Worm (Caenorhabditis elegans) whole organism, L3 larva: ENCODE measurements around the gene frpr-21.

Source experiments
- R02D3.7 ChIP-seq: fragments of 150-350 bp; optimal IDR thresholded peaks from 2 replicates; lab custom pipeline; 2014; ENCODE audit warnings: missing biosample characterization, missing genetic modification characterization
- aly-2 ChIP-seq: fragments of 150-350 bp; optimal IDR thresholded peaks from 2 replicates; lab custom pipeline; 2014; ENCODE audit warnings: missing biosample characterization, missing genetic modification characterization
- ama-1 ChIP-seq: fragments of 150-350 bp; optimal IDR thresholded peaks from 2 replicates; lab custom pipeline; 2018
- ceh-16 ChIP-seq: sonication (generic microtip); optimal IDR thresholded peaks from 2 replicates; lab custom pipeline; 2017; ENCODE audit warnings: missing biosample characterization, missing genetic modification characterization
- ceh-9 ChIP-seq: sonication (generic microtip); optimal IDR thresholded peaks from 2 replicates; lab custom pipeline; 2018; ENCODE audit warnings: missing biosample characterization, missing genetic modification characterization
- daf-12 ChIP-seq: fragments of 150-350 bp; optimal IDR thresholded peaks from 2 replicates; lab custom pipeline; 2014; ENCODE audit warnings: missing biosample characterization, missing genetic modification reagents, missing genetic modification characterization
- egl-27 ChIP-seq: sonication (generic microtip); optimal IDR thresholded peaks from 4 replicates; lab custom pipeline; 2017; ENCODE audit warnings: missing biosample characterization, missing genetic modification reagents, missing genetic modification characterization
- egl-5 ChIP-seq: fragments of 150-350 bp; optimal IDR thresholded peaks from 2 replicates; lab custom pipeline; 2017; ENCODE audit warnings: missing biosample characterization, missing genetic modification reagents, missing genetic modification characterization, inconsistent platforms
- elt-2 ChIP-seq: sonication (generic microtip); optimal IDR thresholded peaks from 2 replicates; lab custom pipeline; 2016; ENCODE audit warnings: missing genetic modification reagents, mild to moderate bottlenecking, missing genetic modification characterization, missing compliant biosample characterization
- elt-3 ChIP-seq, 3 experiments: fragments of 150-350 bp in 1 of 3; sonication (generic microtip) in 2 of 3; optimal IDR thresholded peaks; 2 replicates in 2 of 3; 4 replicates in 1 of 3; lab custom pipeline; 2014 to 2017; ENCODE audit warnings: missing biosample characterization in 3 of 3, missing genetic modification characterization in 3 of 3
- eor-1 ChIP-seq, 2 experiments: fragments of 150-350 bp; optimal IDR thresholded peaks; 2 replicates each; lab custom pipeline; 2014 to 2018; ENCODE audit warnings: missing biosample characterization in 2 of 2, missing genetic modification characterization in 2 of 2
- fkh-10 ChIP-seq: sonication (generic microtip); optimal IDR thresholded peaks from 2 replicates; lab custom pipeline; 2017; ENCODE audit warnings: missing biosample characterization, missing genetic modification reagents, missing genetic modification characterization
- fkh-2 ChIP-seq: fragments of 150-350 bp; optimal IDR thresholded peaks from 2 replicates; lab custom pipeline; 2014; ENCODE audit warnings: missing biosample characterization, missing genetic modification reagents, missing genetic modification characterization
- fos-1 ChIP-seq: fragments of 150-350 bp; optimal IDR thresholded peaks from 2 replicates; lab custom pipeline; 2014; ENCODE audit warnings: missing biosample characterization, missing genetic modification characterization
- hmg-11 ChIP-seq: sonication (generic microtip); optimal IDR thresholded peaks from 2 replicates; lab custom pipeline; 2016; ENCODE audit warnings: missing genetic modification characterization, missing compliant biosample characterization
- lin-15B ChIP-seq: fragments of 150-350 bp; optimal IDR thresholded peaks from 2 replicates; lab custom pipeline; 2014; ENCODE audit warnings: missing biosample characterization, missing genetic modification characterization
- mdl-1 ChIP-seq: fragments of 150-350 bp; optimal IDR thresholded peaks from 2 replicates; lab custom pipeline; 2014; ENCODE audit warnings: missing biosample characterization, missing genetic modification characterization
- mml-1 ChIP-seq: fragments of 150-350 bp; sonication (generic microtip); optimal IDR thresholded peaks from 3 replicates; lab custom pipeline; 2014; ENCODE audit warnings: missing biosample characterization, missing genetic modification characterization
- nfya-1 ChIP-seq: sonication (generic microtip); optimal IDR thresholded peaks from 2 replicates; lab custom pipeline; 2017; ENCODE audit warnings: missing genetic modification characterization, mild to moderate bottlenecking, missing compliant biosample characterization, antibody characterized with exemption, moderate library complexity; ENCODE audit not compliant: insufficient read depth
- nhr-11 ChIP-seq: fragments of 150-350 bp; optimal IDR thresholded peaks from 2 replicates; lab custom pipeline; 2014; ENCODE audit warnings: missing biosample characterization, missing genetic modification characterization
- nhr-12 ChIP-seq: fragments of 150-350 bp; optimal IDR thresholded peaks from 2 replicates; lab custom pipeline; 2014; ENCODE audit warnings: missing biosample characterization, missing genetic modification characterization
- nhr-23 ChIP-seq: fragments of 150-350 bp; optimal IDR thresholded peaks from 2 replicates; lab custom pipeline; 2014; ENCODE audit warnings: missing biosample characterization, missing genetic modification reagents, missing genetic modification characterization
- nhr-237 ChIP-seq: fragments of 150-350 bp; optimal IDR thresholded peaks from 2 replicates; lab custom pipeline; 2014; ENCODE audit warnings: missing biosample characterization, missing genetic modification characterization
- nhr-43 ChIP-seq: sonication (generic microtip); optimal IDR thresholded peaks from 2 replicates; lab custom pipeline; 2016; ENCODE audit warnings: mild to moderate bottlenecking, missing genetic modification characterization, missing compliant biosample characterization; ENCODE audit not compliant: poor library complexity, severe bottlenecking
- nhr-67 ChIP-seq: fragments of 150-350 bp; optimal IDR thresholded peaks from 2 replicates; lab custom pipeline; 2014; ENCODE audit warnings: missing biosample characterization, missing genetic modification characterization
- nhr-76 ChIP-seq: fragments of 150-350 bp; sonication (generic microtip); optimal IDR thresholded peaks from 5 replicates; lab custom pipeline; 2014; ENCODE audit warnings: missing biosample characterization, missing genetic modification characterization
- nhr-77 ChIP-seq: fragments of 150-350 bp; optimal IDR thresholded peaks from 2 replicates; lab custom pipeline; 2014; ENCODE audit warnings: missing biosample characterization, missing genetic modification characterization
- pha-4 ChIP-seq: fragments of 150-350 bp; optimal IDR thresholded peaks from 2 replicates; lab custom pipeline; 2014; ENCODE audit warnings: missing biosample characterization, missing genetic modification reagents, missing genetic modification characterization
- pqm-1 ChIP-seq: fragments of 150-350 bp; optimal IDR thresholded peaks from 2 replicates; lab custom pipeline; 2017; ENCODE audit warnings: missing biosample characterization, missing genetic modification characterization, inconsistent platforms
- sea-2 ChIP-seq: fragments of 150-350 bp; sonication (generic microtip); optimal IDR thresholded peaks from 4 replicates; lab custom pipeline; 2014; ENCODE audit warnings: missing biosample characterization, missing genetic modification reagents, missing genetic modification characterization
- skn-1 ChIP-seq: fragments of 150-350 bp; optimal IDR thresholded peaks from 2 replicates; lab custom pipeline; 2014; ENCODE audit warnings: missing biosample characterization, missing genetic modification characterization
- snpc-4 ChIP-seq: fragments of 150-350 bp; optimal IDR thresholded peaks from 2 replicates; lab custom pipeline; 2014; ENCODE audit warnings: missing biosample characterization, missing genetic modification characterization
- unc-39 ChIP-seq: sonication (generic microtip); optimal IDR thresholded peaks from 4 replicates; lab custom pipeline; 2017; ENCODE audit warnings: missing biosample characterization, missing genetic modification characterization
- unc-62 ChIP-seq: fragments of 150-350 bp; sonication (generic microtip); optimal IDR thresholded peaks from 4 replicates; lab custom pipeline; 2014; ENCODE audit warnings: missing biosample characterization, missing genetic modification reagents, missing genetic modification characterization
- ztf-11 ChIP-seq: fragments of 150-350 bp; optimal IDR thresholded peaks from 2 replicates; lab custom pipeline; 2014; ENCODE audit warnings: missing biosample characterization, missing genetic modification characterization
- ztf-4 ChIP-seq: fragments of 150-350 bp; optimal IDR thresholded peaks from 2 replicates; lab custom pipeline; 2014; ENCODE audit warnings: missing biosample characterization, missing genetic modification characterization

frpr-21 gene

ce11 chrII:10435836-10436235 is 14.0 kb upstream of the frpr-21 start, which contains the start of gene cut-4:
Gene cut-4, plus strand, starts transcription at chrII:10436136.
- TF ChIP-seq egl-5 (tag; lab: Kevin White, UChicago): no peak
- TF ChIP-seq nfya-1: no peak
- TF ChIP-seq hmg-11: no peak
- TF ChIP-seq unc-62 (GFP tag; lab: Kevin White, UChicago): no peak
- no peak for TF ChIP-seq nhr-11
- TF ChIP-seq pha-4 (tag; lab: Kevin White, UChicago): no peak
- TF ChIP-seq nhr-67 (tag; lab: Kevin White, UChicago): no peak
- TF ChIP-seq snpc-4: no peak
- TF ChIP-seq ama-1 (lab: Kevin White, UChicago): no peak
- TF ChIP-seq unc-39: no peak
- no peak for TF ChIP-seq nhr-23 (tag; lab: Kevin White, UChicago)
- TF ChIP-seq skn-1: no peak
- TF ChIP-seq eor-1 (tag; optimal IDR thresholded peaks at IDR 0.05; lab: Kevin White, UChicago): no peak
- TF ChIP-seq ztf-4 (tag; lab: Kevin White, UChicago): no peak
- no peak for TF ChIP-seq fkh-10 (GFP tag; lab: Kevin White, UChicago)
- no peak for TF ChIP-seq fos-1
- no peak for TF ChIP-seq R02D3.7 (tag; lab: Kevin White, UChicago)
- TF ChIP-seq sea-2 (GFP tag; lab: Kevin White, UChicago): no peak
- TF ChIP-seq mml-1: no peak
- no peak for TF ChIP-seq nhr-77 (tag; lab: Kevin White, UChicago)

- peak; percentile 44 for TF ChIP-seq pha-4 (tag; lab: Kevin White, UChicago)
- TF ChIP-seq lin-15B (tag; lab: Kevin White, UChicago): peak; percentile 27
- no peak for TF ChIP-seq fkh-2
- no peak for TF ChIP-seq R02D3.7 (tag; lab: Kevin White, UChicago)
- TF ChIP-seq ztf-11: no peak
- TF ChIP-seq nhr-237 (tag; lab: Kevin White, UChicago): no peak
- TF ChIP-seq hmg-11: no peak
- TF ChIP-seq nfya-1: peak; percentile 51
- no peak for TF ChIP-seq mdl-1 (tag; lab: Kevin White, UChicago)
Observed at ce11 chrII:10416332-10416863, 5.4 kb downstream of the frpr-21 start, which contains the start of gene eif-2A. Gene eif-2A, plus strand, starts transcription at chrII:10416800.

ce11 chrII:10410989-10411388 is 10.9 kb downstream of the frpr-21 start, which contains the start of gene E04D5.5:
Gene E04D5.5, plus strand, starts transcription at chrII:10411289.
- TF ChIP-seq nhr-76 (tag; lab: Kevin White, UChicago): no peak
- TF ChIP-seq sea-2 (GFP tag; lab: Kevin White, UChicago): no peak
- TF ChIP-seq egl-5 (tag; lab: Kevin White, UChicago): no peak
- no peak for TF ChIP-seq nhr-43 (tag; lab: Kevin White, UChicago)
- no peak for TF ChIP-seq pha-4 (tag; lab: Kevin White, UChicago)
- no peak for TF ChIP-seq nhr-11
- TF ChIP-seq ama-1 (lab: Kevin White, UChicago): no peak
- TF ChIP-seq aly-2 (tag; lab: Kevin White, UChicago): no peak
- TF ChIP-seq mdl-1 (tag; lab: Kevin White, UChicago): no peak
- TF ChIP-seq nhr-77 (tag; lab: Kevin White, UChicago): no peak
- no peak for TF ChIP-seq egl-27 (tag; lab: Kevin White, UChicago)
- TF ChIP-seq ceh-16 (tag; lab: Kevin White, UChicago): no peak
- TF ChIP-seq ceh-9 (tag; lab: Kevin White, UChicago): no peak
- no peak for TF ChIP-seq nhr-12 (tag; lab: Kevin White, UChicago)

ce11 chrII:10402991-10403390 is 18.9 kb downstream of the frpr-21 start:
- TF ChIP-seq pqm-1 (tag; lab: Kevin White, UChicago): peak; percentile 50
- TF ChIP-seq mdl-1 (tag; lab: Kevin White, UChicago): no peak
- no peak for TF ChIP-seq daf-12 (tag; lab: Kevin White, UChicago)
- TF ChIP-seq elt-2 (tag; lab: Kevin White, UChicago): peak; percentile 89
- TF ChIP-seq pha-4 (tag; lab: Kevin White, UChicago): no peak
- no peak for TF ChIP-seq elt-3 (tag; optimal IDR thresholded peaks at IDR 0.05; lab: Kevin White, UChicago)
- TF ChIP-seq ama-1 (lab: Kevin White, UChicago): no peak
- TF ChIP-seq R02D3.7 (tag; lab: Kevin White, UChicago): no peak
